Worm (Caenorhabditis elegans) whole organism, L2 larva: ENCODE data around the gene npax-4.

ENCODE experiments used
- ama-1 ChIP-seq: fragments of 150-350 bp; optimal IDR thresholded peaks from 2 replicates; lab custom pipeline; 2018; ENCODE audit warnings: inconsistent platforms
- egl-27 ChIP-seq: sonication (generic microtip); optimal IDR thresholded peaks from 3 replicates; lab custom pipeline; 2017; ENCODE audit warnings: missing biosample characterization, missing genetic modification reagents, missing genetic modification characterization
- mab-5 ChIP-seq: fragments of 150-350 bp; optimal IDR thresholded peaks from 2 replicates; lab custom pipeline; 2014; ENCODE audit warnings: missing biosample characterization, missing genetic modification characterization
- unc-62 ChIP-seq: fragments of 150-350 bp; optimal IDR thresholded peaks from 2 replicates; lab custom pipeline; 2014; ENCODE audit warnings: missing biosample characterization, missing genetic modification reagents, missing genetic modification characterization

DNA sequence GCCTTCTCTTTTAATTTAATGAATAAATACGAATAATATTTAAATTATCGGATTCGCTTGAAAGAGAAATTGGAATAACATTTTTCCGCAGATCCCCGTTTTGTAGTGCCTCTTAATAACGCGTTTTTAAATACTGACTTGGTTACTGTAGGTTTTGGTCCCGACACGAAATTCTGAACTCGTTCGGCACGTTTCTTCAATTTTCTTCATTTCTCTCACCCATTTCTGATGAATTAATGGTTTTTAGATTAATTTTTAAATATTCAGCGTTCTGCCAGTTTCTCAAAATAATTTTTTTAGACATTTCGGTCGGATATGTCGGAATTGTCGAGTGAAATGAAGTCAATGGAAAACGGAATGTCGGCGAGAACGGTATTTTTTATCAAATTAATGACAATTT is 21.6 kb upstream of the npax-4 start, which contains the start of gene C27B7.5:
- TF ChIP-seq egl-27 (tag; lab: Kevin White, UChicago) (no peak), mab-5 (tag; lab: Kevin White, UChicago) (no peak), ama-1 (lab: Kevin White, UChicago) (no peak), unc-62 (GFP tag; lab: Kevin White, UChicago) (no peak)
